Fruit fly (Drosophila melanogaster) whole organism, prepupa: ENCODE measurements around the gene bib.

Experiments
- Blimp-1 ChIP-seq: fragments of 200-800 bp; sonication (Bioruptor generic); optimal IDR thresholded peaks from 3 replicates; lab custom pipeline; 2017; ENCODE audit warnings: missing biosample characterization, missing genetic modification characterization, mild to moderate bottlenecking, moderate library complexity, missing genetic modification reagents
- CG10631 ChIP-seq: fragments of 200-800 bp; sonication (Bioruptor generic); optimal IDR thresholded peaks from 2 replicates; lab custom pipeline; 2016; ENCODE audit warnings: missing biosample characterization, missing genetic modification characterization
- CG10669 ChIP-seq: fragments of 200-800 bp; sonication (Bioruptor generic); optimal IDR thresholded peaks from 3 replicates; lab custom pipeline; 2018; ENCODE audit warnings: missing biosample characterization, mild to moderate bottlenecking, missing genetic modification characterization, moderate library complexity
- CG11294 ChIP-seq: fragments of 200-800 bp; sonication (Bioruptor generic); IDR thresholded peaks from 2 replicates; pipeline ENCODE4 v1.3.6; 2022; ENCODE audit warnings: missing biosample characterization, missing genetic modification characterization
- CG11762 ChIP-seq: fragments of 200-800 bp; sonication (Bioruptor generic); optimal IDR thresholded peaks from 3 replicates; lab custom pipeline; 2016; ENCODE audit warnings: missing biosample characterization, missing genetic modification characterization; ENCODE audit not compliant: insufficient read depth
- CG11902 ChIP-seq: fragments of 200-800 bp; sonication (Bioruptor generic); optimal IDR thresholded peaks from 3 replicates; lab custom pipeline; 2016; ENCODE audit warnings: missing biosample characterization, missing genetic modification characterization
- CG1621 ChIP-seq: fragments of 200-800 bp; sonication (Bioruptor generic); optimal IDR thresholded peaks from 3 replicates; lab custom pipeline; 2018; ENCODE audit warnings: missing biosample characterization, mild to moderate bottlenecking, missing genetic modification characterization
- CG16779 ChIP-seq: fragments of 200-800 bp; sonication (Bioruptor generic); optimal IDR thresholded peaks from 3 replicates; lab custom pipeline; 2017; ENCODE audit warnings: missing biosample characterization, mild to moderate bottlenecking, missing genetic modification characterization
- CG3032 ChIP-seq: fragments of 200-800 bp; optimal IDR thresholded peaks from 2 replicates; lab custom pipeline; 2019; ENCODE audit warnings: missing biosample characterization, mild to moderate bottlenecking, missing genetic modification characterization, moderate library complexity
- CG32006 ChIP-seq: fragments of 200-800 bp; sonication (Bioruptor generic); optimal IDR thresholded peaks from 3 replicates; lab custom pipeline; 2017; ENCODE audit warnings: missing biosample characterization, mild to moderate bottlenecking, missing genetic modification characterization
- CG34406 ChIP-seq: fragments of 200-800 bp; sonication (Bioruptor generic); optimal IDR thresholded peaks from 3 replicates; lab custom pipeline; 2016; ENCODE audit warnings: missing biosample characterization, missing genetic modification characterization
- CG4318 ChIP-seq: fragments of 200-800 bp; sonication (Bioruptor generic); optimal IDR thresholded peaks from 3 replicates; lab custom pipeline; 2017; ENCODE audit warnings: missing biosample characterization, mild to moderate bottlenecking, missing genetic modification characterization
- CG6163 ChIP-seq: fragments of 200-800 bp; sonication (Bioruptor generic); IDR thresholded peaks from 3 replicates; pipeline ENCODE4 v1.3.6; 2022; ENCODE audit warnings: missing biosample characterization, missing genetic modification characterization
- CG6276 ChIP-seq: fragments of 200-800 bp; sonication (Bioruptor generic); optimal IDR thresholded peaks from 2 replicates; lab custom pipeline; 2017; ENCODE audit warnings: missing biosample characterization, mild to moderate bottlenecking, missing genetic modification characterization
- CG6792 ChIP-seq: fragments of 200-800 bp; sonication (Bioruptor generic); optimal IDR thresholded peaks from 3 replicates; lab custom pipeline; 2016; ENCODE audit warnings: missing biosample characterization, missing genetic modification characterization
- CG7368 ChIP-seq: fragments of 200-800 bp; sonication (Bioruptor generic); optimal IDR thresholded peaks from 3 replicates; lab custom pipeline; 2016; ENCODE audit warnings: missing biosample characterization, missing genetic modification characterization
- CG9139 ChIP-seq: fragments of 200-800 bp; sonication (Bioruptor generic); optimal IDR thresholded peaks from 3 replicates; lab custom pipeline; 2017; ENCODE audit warnings: missing biosample characterization, mild to moderate bottlenecking, missing genetic modification characterization
- Eip78C ChIP-seq: fragments of 200-800 bp; sonication (Bioruptor generic); peaks from one replicate; lab custom pipeline; 2016; ENCODE audit warnings: missing biosample characterization, missing genetic modification characterization
- Ets21C ChIP-seq: fragments of 200-800 bp; sonication (Bioruptor generic); optimal IDR thresholded peaks from 3 replicates; lab custom pipeline; 2016; ENCODE audit warnings: missing biosample characterization, missing genetic modification characterization
- Ets96B ChIP-seq: fragments of 200-800 bp; optimal IDR thresholded peaks from 2 replicates; lab custom pipeline; 2019; ENCODE audit warnings: missing biosample characterization, mild to moderate bottlenecking, missing genetic modification characterization, moderate library complexity
- Gug ChIP-seq: fragments of 200-800 bp; sonication (Bioruptor generic); IDR thresholded peaks from 2 replicates; pipeline ENCODE4 v1.3.6; 2022; ENCODE audit warnings: missing biosample characterization, missing genetic modification characterization
- Met ChIP-seq: fragments of 200-800 bp; sonication (Bioruptor generic); optimal IDR thresholded peaks from 3 replicates; lab custom pipeline; 2016; ENCODE audit warnings: missing biosample characterization, missing genetic modification characterization
- OdsH ChIP-seq: fragments of 200-800 bp; sonication (Bioruptor generic); optimal IDR thresholded peaks from 3 replicates; lab custom pipeline; 2016; ENCODE audit warnings: missing biosample characterization, missing genetic modification characterization
- Smox ChIP-seq: fragments of 200-800 bp; sonication (Bioruptor generic); optimal IDR thresholded peaks from 3 replicates; lab custom pipeline; 2016; ENCODE audit warnings: missing biosample characterization, missing genetic modification characterization
- Sox102F ChIP-seq: fragments of 200-800 bp; sonication (Bioruptor generic); optimal IDR thresholded peaks from 2 replicates; lab custom pipeline; 2016; ENCODE audit warnings: missing biosample characterization, mild to moderate bottlenecking, missing genetic modification characterization
- Sox14 ChIP-seq: fragments of 200-800 bp; sonication (Bioruptor generic); optimal IDR thresholded peaks from 3 replicates; lab custom pipeline; 2016; ENCODE audit warnings: missing biosample characterization, missing genetic modification characterization
- Sox15 ChIP-seq: fragments of 200-800 bp; sonication (Bioruptor generic); optimal IDR thresholded peaks from 3 replicates; lab custom pipeline; 2016; ENCODE audit warnings: missing biosample characterization, missing genetic modification characterization
- acj6 ChIP-seq: fragments of 200-800 bp; sonication (Bioruptor generic); optimal IDR thresholded peaks from 3 replicates; lab custom pipeline; 2016; ENCODE audit warnings: missing biosample characterization, missing genetic modification characterization
- cyc ChIP-seq: fragments of 200-800 bp; sonication (Bioruptor generic); optimal IDR thresholded peaks from 3 replicates; lab custom pipeline; 2016; ENCODE audit warnings: missing biosample characterization, missing genetic modification characterization
- dac ChIP-seq: fragments of 200-800 bp; sonication (Bioruptor generic); optimal IDR thresholded peaks from 2 replicates; lab custom pipeline; 2017; ENCODE audit warnings: missing biosample characterization, mild to moderate bottlenecking, missing genetic modification characterization
- eg ChIP-seq: fragments of 200-800 bp; sonication (Bioruptor generic); IDR thresholded peaks from 3 replicates; pipeline ENCODE4 v1.3.6; 2022; ENCODE audit warnings: missing biosample characterization, missing genetic modification characterization
- esn ChIP-seq: fragments of 200-800 bp; sonication (Bioruptor generic); optimal IDR thresholded peaks from 2 replicates; lab custom pipeline; 2016; ENCODE audit warnings: missing biosample characterization, mild to moderate bottlenecking, missing genetic modification characterization, moderate library complexity
- fd85E ChIP-seq: fragments of 200-800 bp; sonication (Bioruptor generic); optimal IDR thresholded peaks from 3 replicates; lab custom pipeline; 2016; ENCODE audit warnings: missing biosample characterization, missing genetic modification characterization
- fkh ChIP-seq: fragments of 200-800 bp; sonication (Bioruptor generic); optimal IDR thresholded peaks from 3 replicates; lab custom pipeline; 2017; ENCODE audit warnings: missing biosample characterization, mild to moderate bottlenecking, missing genetic modification characterization, moderate library complexity
- net ChIP-seq: fragments of 200-800 bp; sonication (Bioruptor generic); optimal IDR thresholded peaks from 3 replicates; lab custom pipeline; 2016; ENCODE audit warnings: missing biosample characterization, missing genetic modification characterization
- pdm3 ChIP-seq: fragments of 200-800 bp; sonication (Bioruptor generic); optimal IDR thresholded peaks from 3 replicates; lab custom pipeline; 2016; ENCODE audit warnings: missing biosample characterization, missing genetic modification characterization
- salr ChIP-seq, 2 experiments: fragments of 200-800 bp; sonication (Bioruptor generic); optimal IDR thresholded peaks; 3 replicates each; lab custom pipeline; 2016 to 2018; ENCODE audit warnings: missing biosample characterization in 2 of 2, missing genetic modification characterization in 2 of 2, mild to moderate bottlenecking in 1 of 2
- spab ChIP-seq: fragments of 200-800 bp; sonication (Bioruptor generic); optimal IDR thresholded peaks from 2 replicates; lab custom pipeline; 2017; ENCODE audit warnings: missing biosample characterization, mild to moderate bottlenecking, missing genetic modification characterization, missing genetic modification reagents
- topi ChIP-seq: fragments of 200-800 bp; sonication (Bioruptor generic); optimal IDR thresholded peaks from 3 replicates; lab custom pipeline; 2016; ENCODE audit warnings: missing biosample characterization, missing genetic modification characterization

The bib gene

DNA sequence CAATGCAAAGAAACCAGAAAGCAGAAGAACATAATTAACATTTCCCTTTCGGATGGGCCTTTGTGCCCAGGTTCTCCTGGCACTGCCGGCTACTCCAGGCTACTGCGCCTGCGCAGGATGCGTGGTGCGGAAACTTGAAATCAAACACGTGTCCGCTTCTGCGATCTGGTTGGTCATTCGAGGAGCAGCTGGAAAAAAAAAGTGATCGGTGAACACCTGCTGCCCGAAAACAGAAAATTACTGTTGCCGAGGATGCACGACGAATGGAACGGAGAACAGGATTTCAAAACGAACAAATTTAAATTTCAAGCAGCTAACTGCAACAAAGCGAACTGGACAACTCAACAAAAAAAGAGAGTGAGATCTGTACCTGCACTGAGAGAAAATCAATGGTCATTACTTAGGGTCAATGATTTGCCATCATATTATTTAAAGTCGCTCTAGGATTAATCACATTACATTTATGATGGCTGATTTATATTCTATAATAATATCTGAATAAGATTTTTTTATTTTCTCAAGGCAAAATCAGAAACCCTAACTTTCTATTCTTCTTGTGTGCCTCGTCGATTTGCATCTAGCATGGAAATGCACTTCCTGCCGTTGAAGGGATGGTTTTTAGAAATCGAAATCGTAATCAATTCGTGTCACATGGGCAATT lies 5.5 kb downstream of the bib start (continued):
- TF ChIP-seq CG16779 (tag; lab: Kevin White, UChicago) (no peak), CG6792 (GFP tag; lab: Kevin White, UChicago) (no peak), esn (GFP tag; lab: Kevin White, UChicago) (peak; percentile 71), CG9139 (GFP tag; lab: Kevin White, UChicago) (no peak), Gug (GFP tag; lab: Robert Waterston, UW) (no peak), acj6 (GFP tag; lab: Kevin White, UChicago) (peak; percentile 62), Sox15 (GFP tag; lab: Kevin White, UChicago) (no peak), CG10669 (GFP tag; lab: Kevin White, UChicago) (peak; percentile 32), Ets21C (GFP tag; lab: Kevin White, UChicago) (no peak), fd85E (GFP tag; lab: Kevin White, UChicago) (no peak), CG11902 (GFP tag; lab: Kevin White, UChicago) (peak; percentile 3), eg (GFP tag; lab: Robert Waterston, UW) (no peak)

dm6 chr2L:9994382-9994781 lies 9.9 kb downstream of the bib start:
- TF ChIP-seq dac (GFP tag; lab: Kevin White, UChicago), result no peak
- TF ChIP-seq CG6163 (GFP tag; lab: Robert Waterston, UW), result no peak
- no peak for TF ChIP-seq Met
- TF ChIP-seq CG6276 (GFP tag; lab: Kevin White, UChicago), result no peak
- no peak for TF ChIP-seq CG10669 (GFP tag; lab: Kevin White, UChicago)
- no peak for TF ChIP-seq CG34406 (GFP tag; lab: Kevin White, UChicago)
- no peak for TF ChIP-seq CG10631 (GFP tag; lab: Kevin White, UChicago)
- TF ChIP-seq CG3032, result no peak
- no peak for TF ChIP-seq Blimp-1
- no peak for TF ChIP-seq spab
- TF ChIP-seq Sox15 (GFP tag; lab: Kevin White, UChicago), result no peak
- TF ChIP-seq fkh (GFP tag; lab: Kevin White, UChicago), result no peak
- TF ChIP-seq CG11762 (GFP tag; lab: Kevin White, UChicago), result no peak
- TF ChIP-seq, all 60 proteins: peak for 0

- TF ChIP-seq CG4318 (GFP tag; lab: Kevin White, UChicago) (no peak), esn (GFP tag; lab: Kevin White, UChicago) (peak; percentile 16), CG3032 (no peak)
Measured at dm6 chr2L:9996553-9996952, 12.1 kb downstream of the bib start.

- TF ChIP-seq Sox15 (GFP tag; lab: Kevin White, UChicago) (no peak), Eip78C (peak; percentile 21)
- TF ChIP-seq, all 60 proteins: peak for 1
Measured at dm6 chr2L:10002408-10003358, 18.2 kb downstream of the bib start, which contains the start of the genes CG31875 and SoYb. CG31875 (minus strand) TSS chr2L:10002736. SoYb (minus strand) TSS chr2L:10002736.

dm6 chr2L:10003593-10003992 lies 19.1 kb downstream of the bib start, which contains the start of gene Ndf:
Ndf (plus strand) TSS chr2L:10003832.
- TF ChIP-seq topi (peak; percentile 59), Smox (GFP tag; lab: Kevin White, UChicago) (peak; percentile 62), CG10631 (GFP tag; lab: Kevin White, UChicago) (peak; percentile 49), net (GFP tag; lab: Kevin White, UChicago) (peak; percentile 9), CG4318 (GFP tag; lab: Kevin White, UChicago) (no peak), salr (GFP tag; optimal IDR thresholded peaks at IDR 0.05; lab: Kevin White, UChicago) (peak in 1 of 2 experiments; percentile 32), esn (GFP tag; lab: Kevin White, UChicago) (peak; percentile 58), CG11294 (GFP tag; lab: Robert Waterston, UW) (no peak), OdsH (GFP tag; lab: Kevin White, UChicago) (peak; percentile 33), cyc (GFP tag; lab: Kevin White, UChicago) (peak; percentile 65), Sox102F (GFP tag; lab: Kevin White, UChicago) (peak; percentile 32), Eip78C (peak; percentile 73), Sox15 (GFP tag; lab: Kevin White, UChicago) (peak; percentile 2), CG16779 (tag; lab: Kevin White, UChicago) (no peak), fkh (GFP tag; lab: Kevin White, UChicago) (no peak), Ets96B (tag; lab: Kevin White, UChicago) (peak; percentile 17), pdm3 (peak; percentile 50), fd85E (GFP tag; lab: Kevin White, UChicago) (no peak), CG11762 (GFP tag; lab: Kevin White, UChicago) (no peak), CG32006 (no peak), Sox14 (peak; percentile 42), CG1621 (tag; lab: Kevin White, UChicago) (peak; percentile 50), CG7368 (no peak)
